Worm (Caenorhabditis elegans) whole organism, L1 larva: ENCODE results near the gene F08H9.3.

Source experiments
- C16A3.4 ChIP-seq: fragments of 150-350 bp; optimal IDR thresholded peaks from 2 replicates; lab custom pipeline; 2014; ENCODE audit warnings: missing biosample characterization, missing genetic modification characterization
- C34B4.2 ChIP-seq: sonication (generic microtip); optimal IDR thresholded peaks from 2 replicates; lab custom pipeline; 2017; ENCODE audit warnings: mild to moderate bottlenecking, missing genetic modification characterization, missing compliant biosample characterization
- F16B12.6 ChIP-seq: fragments of 150-350 bp; optimal IDR thresholded peaks from 2 replicates; lab custom pipeline; 2014; ENCODE audit warnings: missing biosample characterization, missing genetic modification characterization
- alr-1 ChIP-seq: fragments of 200-800 bp; sonication (Bioruptor generic); optimal IDR thresholded peaks from 2 replicates; lab custom pipeline; 2018; ENCODE audit warnings: borderline replicate concordance, mild to moderate bottlenecking, missing genetic modification characterization, missing compliant biosample characterization
- aly-2 ChIP-seq: fragments of 150-350 bp; optimal IDR thresholded peaks from 2 replicates; lab custom pipeline; 2014; ENCODE audit warnings: missing biosample characterization, missing genetic modification characterization
- ama-1 ChIP-seq: fragments of 150-350 bp; optimal IDR thresholded peaks from 2 replicates; lab custom pipeline; 2014
- blmp-1 ChIP-seq: fragments of 150-350 bp; optimal IDR thresholded peaks from 2 replicates; lab custom pipeline; 2014; ENCODE audit warnings: missing biosample characterization, missing genetic modification characterization
- ceh-63 ChIP-seq: fragments of 200-800 bp; sonication (Bioruptor generic); optimal IDR thresholded peaks from 2 replicates; lab custom pipeline; 2018; ENCODE audit warnings: mild to moderate bottlenecking, missing genetic modification characterization, missing compliant biosample characterization
- ceh-82 ChIP-seq, 3 experiments: fragments of 150-350 bp in 1 of 3; sonication (generic microtip) in 2 of 3; optimal IDR thresholded peaks; 2 replicates each; lab custom pipeline; 2014 to 2017; ENCODE audit warnings: missing biosample characterization in 3 of 3, missing genetic modification characterization in 3 of 3
- ceh-88 ChIP-seq: fragments of 200-800 bp; sonication (Bioruptor generic); IDR thresholded peaks from 2 replicates; pipeline ENCODE4 v1.3.6; 2022; ENCODE audit warnings: missing genetic modification characterization, missing compliant biosample characterization
- ces-1 ChIP-seq: fragments of 150-350 bp; optimal IDR thresholded peaks from 2 replicates; lab custom pipeline; 2014; ENCODE audit warnings: missing biosample characterization, missing genetic modification reagents, missing genetic modification characterization
- dsc-1 ChIP-seq: sonication (generic microtip); optimal IDR thresholded peaks from 2 replicates; lab custom pipeline; 2016; ENCODE audit warnings: mild to moderate bottlenecking, missing genetic modification characterization, missing compliant biosample characterization
- efl-3 ChIP-seq: fragments of 200-800 bp; sonication (Bioruptor generic); optimal IDR thresholded peaks from 2 replicates; lab custom pipeline; 2018; ENCODE audit warnings: mild to moderate bottlenecking, missing genetic modification characterization, missing compliant biosample characterization
- fkh-4 ChIP-seq: sonication (generic microtip); optimal IDR thresholded peaks from 2 replicates; lab custom pipeline; 2016; ENCODE audit warnings: missing compliant biosample characterization, missing genetic modification characterization, borderline replicate concordance
- fkh-8 ChIP-seq: sonication (generic microtip); optimal IDR thresholded peaks from 2 replicates; lab custom pipeline; 2016; ENCODE audit warnings: mild to moderate bottlenecking, missing genetic modification characterization, missing compliant biosample characterization
- hlh-4 ChIP-seq: sonication (generic microtip); optimal IDR thresholded peaks from 2 replicates; lab custom pipeline; 2016; ENCODE audit warnings: mild to moderate bottlenecking, missing genetic modification characterization, missing compliant biosample characterization
- hpl-2 ChIP-seq: fragments of 150-350 bp; optimal IDR thresholded peaks from 2 replicates; lab custom pipeline; 2014; ENCODE audit warnings: missing biosample characterization, missing genetic modification reagents, missing genetic modification characterization
- irx-1 ChIP-seq: sonication (generic microtip); optimal IDR thresholded peaks from 2 replicates; lab custom pipeline; 2016; ENCODE audit warnings: missing genetic modification characterization, missing compliant biosample characterization
- isw-1 ChIP-seq: fragments of 200-800 bp; sonication (Bioruptor generic); IDR thresholded peaks from 2 replicates; pipeline ENCODE4 v1.3.6; 2022; ENCODE audit warnings: missing genetic modification characterization, missing compliant biosample characterization
- lin-13 ChIP-seq: fragments of 150-350 bp; optimal IDR thresholded peaks from 2 replicates; lab custom pipeline; 2014; ENCODE audit warnings: missing biosample characterization, missing genetic modification reagents, missing genetic modification characterization
- lin-14 ChIP-seq: fragments of 200-800 bp; sonication (Bioruptor generic); optimal IDR thresholded peaks from 2 replicates; lab custom pipeline; 2018; ENCODE audit warnings: mild to moderate bottlenecking, missing genetic modification characterization, moderate library complexity, missing compliant biosample characterization
- lin-39 ChIP-seq: fragments of 150-350 bp; optimal IDR thresholded peaks from 2 replicates; lab custom pipeline; 2014; ENCODE audit warnings: missing biosample characterization, missing genetic modification reagents, missing genetic modification characterization
- lsy-2 ChIP-seq, 2 experiments: fragments of 150-350 bp; optimal IDR thresholded peaks; 2 replicates each; lab custom pipeline; 2014; ENCODE audit warnings: missing biosample characterization in 2 of 2, missing genetic modification characterization in 2 of 2
- mep-1 ChIP-seq: fragments of 150-350 bp; optimal IDR thresholded peaks from 2 replicates; lab custom pipeline; 2014; ENCODE audit warnings: missing biosample characterization, missing genetic modification characterization
- nhr-11 ChIP-seq: fragments of 150-350 bp; optimal IDR thresholded peaks from 2 replicates; lab custom pipeline; 2014; ENCODE audit warnings: missing biosample characterization, missing genetic modification characterization
- nhr-12 ChIP-seq: sonication (generic microtip); optimal IDR thresholded peaks from 2 replicates; lab custom pipeline; 2017; ENCODE audit warnings: missing biosample characterization, missing genetic modification characterization
- nhr-19 ChIP-seq: fragments of 200-800 bp; sonication (Bioruptor generic); conservative IDR thresholded peaks from 2 replicates; pipeline ENCODE4 v1.3.6; 2022; ENCODE audit warnings: missing genetic modification characterization, missing compliant biosample characterization
- nhr-20 ChIP-seq: sonication (generic microtip); optimal IDR thresholded peaks from 2 replicates; lab custom pipeline; 2016; ENCODE audit warnings: mild to moderate bottlenecking, missing genetic modification characterization, missing compliant biosample characterization
- nhr-71 ChIP-seq: sonication (generic microtip); optimal IDR thresholded peaks from 2 replicates; lab custom pipeline; 2016; ENCODE audit warnings: mild to moderate bottlenecking, missing genetic modification characterization, moderate library complexity, missing compliant biosample characterization
- nhr-76 ChIP-seq: sonication (generic microtip); optimal IDR thresholded peaks from 2 replicates; lab custom pipeline; 2017; ENCODE audit warnings: missing biosample characterization, missing genetic modification characterization
- nhr-84 ChIP-seq: sonication (generic microtip); optimal IDR thresholded peaks from 2 replicates; lab custom pipeline; 2017; ENCODE audit warnings: missing biosample characterization, missing genetic modification characterization
- nhr-85 ChIP-seq: sonication (generic microtip); peaks from one replicate; lab custom pipeline; 2016; ENCODE audit warnings: missing genetic modification characterization, inconsistent platforms, missing compliant biosample characterization
- nhr-90 ChIP-seq: sonication (generic microtip); optimal IDR thresholded peaks from 2 replicates; lab custom pipeline; 2016; ENCODE audit warnings: mild to moderate bottlenecking, missing genetic modification characterization, missing compliant biosample characterization; ENCODE audit not compliant: poor library complexity
- pax-3 ChIP-seq: fragments of 200-800 bp; sonication (Bioruptor generic); optimal IDR thresholded peaks from 2 replicates; lab custom pipeline; 2018; ENCODE audit warnings: mild to moderate bottlenecking, missing genetic modification characterization, moderate library complexity, missing compliant biosample characterization
- rnt-1 ChIP-seq: sonication (generic microtip); optimal IDR thresholded peaks from 2 replicates; lab custom pipeline; 2016; ENCODE audit warnings: mild to moderate bottlenecking, missing genetic modification characterization, moderate library complexity, missing compliant biosample characterization
- snu-23 ChIP-seq: sonication (generic microtip); optimal IDR thresholded peaks from 2 replicates; lab custom pipeline; 2016; ENCODE audit warnings: missing genetic modification characterization, missing compliant biosample characterization
- sox-4 ChIP-seq: sonication (generic microtip); optimal IDR thresholded peaks from 2 replicates; lab custom pipeline; 2016; ENCODE audit warnings: missing genetic modification characterization, missing compliant biosample characterization
- sup-37 ChIP-seq: fragments of 200-800 bp; sonication (Bioruptor generic); optimal IDR thresholded peaks from 2 replicates; lab custom pipeline; 2018; ENCODE audit warnings: mild to moderate bottlenecking, missing genetic modification characterization, missing compliant biosample characterization
- swsn-7 ChIP-seq: sonication (generic microtip); optimal IDR thresholded peaks from 2 replicates; lab custom pipeline; 2016; ENCODE audit warnings: missing genetic modification characterization, missing compliant biosample characterization
- tbx-2 ChIP-seq: sonication (generic microtip); optimal IDR thresholded peaks from 2 replicates; lab custom pipeline; 2016; ENCODE audit warnings: missing genetic modification characterization, missing compliant biosample characterization
- tlp-1 ChIP-seq: fragments of 150-350 bp; optimal IDR thresholded peaks from 2 replicates; lab custom pipeline; 2014; ENCODE audit warnings: missing biosample characterization, missing genetic modification characterization
- unc-30 ChIP-seq: sonication (generic microtip); optimal IDR thresholded peaks from 2 replicates; lab custom pipeline; 2017; ENCODE audit warnings: missing biosample characterization, missing genetic modification characterization
- unc-86 ChIP-seq: sonication (generic microtip); optimal IDR thresholded peaks from 2 replicates; lab custom pipeline; 2016; ENCODE audit warnings: missing genetic modification characterization, missing compliant biosample characterization
- unc-98 ChIP-seq: fragments of 200-800 bp; sonication (Bioruptor generic); IDR thresholded peaks from 2 replicates; pipeline ENCODE4 v1.3.6; 2022; ENCODE audit warnings: missing genetic modification characterization, missing compliant biosample characterization
- vab-15 ChIP-seq: sonication (generic microtip); optimal IDR thresholded peaks from 2 replicates; lab custom pipeline; 2017; ENCODE audit warnings: missing genotype, mild to moderate bottlenecking, missing genetic modification characterization, missing compliant biosample characterization
- xbp-1 ChIP-seq: sonication (generic microtip); optimal IDR thresholded peaks from 2 replicates; lab custom pipeline; 2016; ENCODE audit warnings: missing genetic modification characterization, missing compliant biosample characterization
- zip-4 ChIP-seq: fragments of 200-800 bp; sonication (Bioruptor generic); optimal IDR thresholded peaks from 2 replicates; lab custom pipeline; 2018; ENCODE audit warnings: mild to moderate bottlenecking, missing genetic modification characterization, moderate library complexity, missing compliant biosample characterization
- ztf-11 ChIP-seq, 2 experiments: sonication (generic microtip); optimal IDR thresholded peaks; 2 replicates each; lab custom pipeline; 2016 to 2017; ENCODE audit warnings: missing genetic modification characterization in 2 of 2, missing biosample characterization in 1 of 2, missing compliant biosample characterization in 1 of 2

Gene F08H9.3

DNA sequence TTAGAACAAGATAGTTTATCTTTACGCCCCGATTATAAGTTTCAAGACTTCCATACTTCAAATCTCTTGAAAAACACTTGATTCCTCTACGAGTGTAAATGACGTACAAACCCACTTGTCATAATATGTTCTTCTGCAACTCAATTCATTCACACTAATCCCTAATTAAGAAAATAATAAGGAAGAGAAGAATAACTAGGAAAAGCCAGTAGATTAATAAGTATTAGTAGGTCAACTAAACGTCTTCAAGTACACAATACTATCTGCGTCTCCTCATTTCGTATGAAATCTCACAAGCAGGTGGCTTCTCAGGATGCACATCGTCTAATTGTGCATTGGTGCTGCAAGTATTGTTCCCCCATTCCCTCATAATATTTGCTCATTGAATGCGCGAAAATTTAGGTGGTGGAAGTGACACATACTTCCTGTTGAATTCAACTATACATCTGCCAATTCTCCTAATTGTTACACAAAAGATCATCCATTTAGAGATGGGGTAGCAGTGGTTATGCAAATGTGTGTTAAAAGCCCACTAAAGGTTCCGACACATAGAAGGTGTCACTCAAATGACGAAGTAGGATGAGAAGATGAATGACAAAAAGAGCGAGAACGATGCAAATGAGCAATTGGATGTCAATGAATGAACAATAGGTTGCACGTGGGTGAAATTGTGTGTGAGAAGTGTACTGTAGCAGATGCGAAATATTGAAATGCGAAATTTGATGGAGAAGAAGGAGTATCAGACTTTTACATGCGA lies 35.9 kb downstream of the F08H9.3 start:
- no peak for TF ChIP-seq rnt-1
- TF ChIP-seq pax-3 = peak; percentile 77
- TF ChIP-seq irx-1 = no peak
- TF ChIP-seq unc-30 (tag; lab: Kevin White, UChicago) = no peak
- TF ChIP-seq swsn-7 (tag; lab: Kevin White, UChicago) = no peak
- peak; percentile 96 for TF ChIP-seq dsc-1 (tag; lab: Kevin White, UChicago)
- peak; percentile 3 for TF ChIP-seq sox-4 (tag; lab: Kevin White, UChicago)

DNA sequence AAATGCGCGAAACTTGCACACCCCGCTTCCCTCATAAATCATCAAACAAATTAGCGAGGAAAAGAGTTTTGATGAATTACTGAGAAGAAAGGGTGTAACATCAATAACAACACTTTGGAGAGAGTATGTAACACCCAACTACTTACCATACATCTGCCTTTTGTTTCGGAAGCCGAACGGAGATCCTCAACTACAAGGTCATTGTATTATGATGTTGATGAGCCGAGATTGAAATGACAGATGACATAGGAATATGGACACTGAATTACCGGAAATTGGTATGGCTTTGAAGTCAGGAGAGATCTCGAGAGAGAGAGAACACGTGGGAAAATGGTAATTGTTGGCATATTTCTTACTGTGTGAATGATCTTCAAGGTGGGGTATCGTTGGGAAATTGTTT lies 37.1 kb downstream of the F08H9.3 start:
- TF ChIP-seq nhr-85 (tag; lab: Kevin White, UChicago) = no peak
- no peak for TF ChIP-seq xbp-1 (tag; lab: Kevin White, UChicago)
- no peak for TF ChIP-seq snu-23 (GFP tag; lab: Kevin White, UChicago)
- no peak for TF ChIP-seq mep-1
- TF ChIP-seq rnt-1 = no peak
- TF ChIP-seq lsy-2 (tag; optimal IDR thresholded peaks at IDR 0.05; lab: Kevin White, UChicago) = no peak
- no peak for TF ChIP-seq sup-37
- TF ChIP-seq alr-1 (tag; lab: Kevin White, UChicago) = no peak
- no peak for TF ChIP-seq pax-3
- no peak for TF ChIP-seq nhr-20 (tag; lab: Kevin White, UChicago)
- TF ChIP-seq ama-1 (lab: Kevin White, UChicago) = no peak
- TF ChIP-seq ceh-88 = no peak
- TF ChIP-seq dsc-1 (tag; lab: Kevin White, UChicago) = no peak
- no peak for TF ChIP-seq nhr-71 (tag; lab: Kevin White, UChicago)
- TF ChIP-seq C34B4.2 = no peak
- no peak for TF ChIP-seq fkh-4 (tag; lab: Kevin White, UChicago)
- no peak for TF ChIP-seq fkh-8 (tag; lab: Kevin White, UChicago)
- no peak for TF ChIP-seq nhr-19 (GFP tag; lab: Robert Waterston, UW)
- TF ChIP-seq efl-3 (GFP tag; lab: Kevin White, UChicago) = no peak
- TF ChIP-seq ces-1 (GFP tag; lab: Kevin White, UChicago) = no peak

DNA sequence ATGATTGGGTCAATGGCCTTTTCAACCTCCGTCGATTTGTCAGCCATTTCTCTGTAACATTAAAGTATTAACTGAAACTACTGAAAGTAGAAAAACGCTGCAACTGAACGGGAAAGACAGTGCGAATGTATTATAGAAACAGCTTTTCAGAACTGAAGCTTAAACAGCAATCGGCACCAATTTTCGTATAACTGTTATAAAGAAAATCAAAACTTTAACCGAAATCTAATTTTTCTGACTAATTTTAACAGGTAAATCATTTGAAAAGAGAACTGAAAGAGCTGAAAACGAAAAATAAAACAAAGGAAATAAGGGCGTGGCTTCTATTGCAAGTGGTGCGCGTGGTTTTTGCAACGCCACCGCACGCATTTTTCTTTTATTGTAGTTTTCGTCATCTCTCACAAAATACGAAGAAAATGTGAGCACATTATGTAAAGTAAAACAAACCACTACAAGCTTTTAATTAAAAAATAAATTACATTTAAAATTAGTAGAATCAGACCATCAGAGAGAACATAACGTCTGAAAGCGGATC lies 38.1 kb downstream of the F08H9.3 start, which contains the start of gene rrsr-1:
rrsr-1 (minus strand) TSS at position 51 of the 535 bp plus-strand sequence.
- TF ChIP-seq ceh-63 (GFP tag; lab: Kevin White, UChicago) (no peak), vab-15 (no peak), aly-2 (no peak), fkh-8 (tag; lab: Kevin White, UChicago) (no peak), efl-3 (GFP tag; lab: Kevin White, UChicago) (no peak), tlp-1 (tag; lab: Kevin White, UChicago) (no peak), unc-86 (tag; lab: Kevin White, UChicago) (peak; percentile 19), lin-14 (GFP tag; lab: Kevin White, UChicago) (no peak), nhr-12 (tag; lab: Kevin White, UChicago) (no peak), unc-98 (no peak), F16B12.6 (tag; lab: Kevin White, UChicago) (no peak), nhr-20 (tag; lab: Kevin White, UChicago) (peak; percentile 47), nhr-84 (tag; lab: Kevin White, UChicago) (no peak), nhr-11 (tag; lab: Kevin White, UChicago) (peak; percentile 2), lin-13 (GFP tag; lab: Kevin White, UChicago) (no peak), hpl-2 (GFP tag; lab: Kevin White, UChicago) (no peak), isw-1 (GFP tag; lab: Robert Waterston, UW) (peak; percentile 3; the same call in 1 of the 2 replicates), nhr-90 (tag; lab: Kevin White, UChicago) (peak; percentile 60), ama-1 (lab: Kevin White, UChicago) (no peak), ceh-82 (tag; optimal IDR thresholded peaks at IDR 0.05; lab: Kevin White, UChicago) (peak in 2 of 3 experiments; percentile 20 to 34), hlh-4 (no peak), sox-4 (tag; lab: Kevin White, UChicago) (peak; percentile 15), nhr-76 (tag; lab: Kevin White, UChicago) (no peak), ztf-11 (tag; optimal IDR thresholded peaks at IDR 0.05; lab: Kevin White, UChicago) (peak in 1 of 2 experiments; percentile 6), C16A3.4 (tag; lab: Kevin White, UChicago) (peak; percentile 23), dsc-1 (tag; lab: Kevin White, UChicago) (peak; percentile 36), tbx-2 (peak; percentile 42), zip-4 (GFP tag; lab: Kevin White, UChicago) (no peak), lin-39 (tag; lab: Kevin White, UChicago) (peak; percentile 6), blmp-1 (tag; lab: Kevin White, UChicago) (peak; percentile 21), xbp-1 (tag; lab: Kevin White, UChicago) (peak; percentile 49)
